Worm (Caenorhabditis elegans): ENCODE measurements around the gene F36H5.4.

Gene F36H5.4

DNA sequence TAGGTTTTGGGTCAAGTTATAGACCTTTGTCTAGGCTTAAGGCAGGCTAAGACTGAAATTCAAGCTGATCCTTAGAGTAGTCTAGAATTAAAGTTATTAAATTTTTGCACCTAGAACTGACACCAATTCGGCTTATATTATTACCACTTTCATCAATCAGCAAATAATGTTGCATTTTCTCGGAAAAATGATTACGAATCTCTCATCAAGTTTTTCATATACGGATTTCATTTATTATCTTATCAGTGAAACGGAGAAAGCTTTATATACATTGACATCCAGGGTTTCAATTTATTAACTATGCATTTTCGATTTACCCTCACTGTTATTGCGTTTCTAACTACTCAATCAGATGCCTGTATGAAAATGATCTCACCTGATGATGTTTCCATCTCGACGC is 20.4 kb upstream of the F36H5.4 start, which contains the start of gene K07G6.1:
TSS of gene K07G6.1 (plus strand) at position 301 of the 400 bp plus-strand sequence.
- TF ChIP-seq nhr-77 (tag; optimal IDR thresholded peaks at IDR 0.05) (no peak), unc-55 (GFP tag; optimal IDR thresholded peaks at IDR 0.05) (no peak), lin-13 (GFP tag; optimal IDR thresholded peaks at IDR 0.05) (no peak), sma-9 (GFP tag; optimal IDR thresholded peaks at IDR 0.05) (no peak), sma-9 (tag; optimal IDR thresholded peaks at IDR 0.05) (no peak), R02D3.7 (tag; optimal IDR thresholded peaks at IDR 0.05) (no peak), nhr-12 (tag; optimal IDR thresholded peaks at IDR 0.05) (no peak), ztf-1 (GFP tag; conservative IDR thresholded peaks at IDR 0.05) (no peak), mbf-1 (tag; optimal IDR thresholded peaks at IDR 0.05) (no peak), nhr-6 (tag; optimal IDR thresholded peaks at IDR 0.05) (no peak), unc-39 (tag; optimal IDR thresholded peaks at IDR 0.05) (no peak), sma-3 (GFP tag; optimal IDR thresholded peaks at IDR 0.05) (no peak), snpc-4 (tag; optimal IDR thresholded peaks at IDR 0.05) (no peak), mab-5 (tag; optimal IDR thresholded peaks at IDR 0.05) (no peak), nhr-11 (tag; optimal IDR thresholded peaks at IDR 0.05) (no peak), sem-4 (tag; optimal IDR thresholded peaks at IDR 0.05) (no peak), ztf-11 (tag; optimal IDR thresholded peaks at IDR 0.05) (no peak), ZK546.5 (tag; optimal IDR thresholded peaks at IDR 0.05) (no peak), nhr-10 (tag; optimal IDR thresholded peaks at IDR 0.05) (no peak), Y55F3AM.14 (GFP tag; optimal IDR thresholded peaks at IDR 0.05) (no peak), gmeb-1 (tag; optimal IDR thresholded peaks at IDR 0.05) (no peak)

ce11 chrII:1742535-1742934 is 19.1 kb upstream of the F36H5.4 start, which contains the start of gene F36H5.12:
TSS of gene F36H5.12 (plus strand) at chrII:1742835.
- TF ChIP-seq peb-1 (tag; optimal IDR thresholded peaks at IDR 0.05) (no peak), lin-11 (tag; optimal IDR thresholded peaks at IDR 0.05) (no peak)

- TF ChIP-seq skn-1 (tag; optimal IDR thresholded peaks at IDR 0.05), result no peak
- no peak for TF ChIP-seq crh-2 (tag; optimal IDR thresholded peaks at IDR 0.05)
- TF ChIP-seq egl-27 (tag; optimal IDR thresholded peaks at IDR 0.05), result no peak
- no peak for TF ChIP-seq nhr-77 (tag; optimal IDR thresholded peaks at IDR 0.05)
- no peak for TF ChIP-seq elt-3 (tag; optimal IDR thresholded peaks at IDR 0.05)
- no peak for TF ChIP-seq ZK546.5 (tag; optimal IDR thresholded peaks at IDR 0.05)
- TF ChIP-seq R02D3.7 (tag; optimal IDR thresholded peaks at IDR 0.05), result no peak
- TF ChIP-seq alr-1 (tag; optimal IDR thresholded peaks at IDR 0.05), result no peak
- TF ChIP-seq mbf-1 (tag; optimal IDR thresholded peaks at IDR 0.05), result no peak
- TF ChIP-seq nhr-237 (tag; optimal IDR thresholded peaks at IDR 0.05), result no peak
- no peak for TF ChIP-seq ama-1 (optimal IDR thresholded peaks at IDR 0.05)
- TF ChIP-seq ztf-11 (tag; optimal IDR thresholded peaks at IDR 0.05), result no peak
- TF ChIP-seq unc-39 (tag; optimal IDR thresholded peaks at IDR 0.05), result no peak
- TF ChIP-seq lin-39 (tag; optimal IDR thresholded peaks at IDR 0.05), result no peak
These were observed 17.5 kb upstream of the F36H5.4 start, which contains the start of gene clec-19 for ce11 chrII:1744183-1744582. TSS of gene clec-19 (plus strand) at chrII:1744483.

DNA sequence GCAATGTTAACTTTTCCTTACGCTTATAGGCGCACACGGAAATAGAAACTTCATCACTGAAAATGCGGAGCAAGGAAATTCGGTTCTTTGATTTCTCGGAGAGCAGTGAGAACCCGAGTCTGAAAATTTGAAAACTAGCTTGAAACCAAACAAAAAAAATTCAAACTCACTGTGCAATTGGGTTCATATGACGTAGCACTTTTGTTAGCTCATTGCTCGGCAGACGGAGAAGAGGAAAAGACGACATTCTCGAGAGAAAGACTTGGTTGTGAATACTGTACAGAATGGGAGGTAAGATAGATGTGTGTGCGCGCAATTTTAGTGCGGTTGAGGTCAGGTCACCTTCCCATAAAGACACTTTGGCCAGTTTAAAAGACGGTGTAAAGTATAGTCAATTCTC is 11.3 kb upstream of the F36H5.4 start, which contains the start of the genes F36H5.13 and F36H5.8:
TSS of gene F36H5.13 (minus strand) at position 101 of the 400 bp plus-strand sequence.
TSS of gene F36H5.8 (minus strand) at position 274 of the 400 bp plus-strand sequence.
- TF ChIP-seq nhr-77 (tag; optimal IDR thresholded peaks at IDR 0.05) (no peak), R02D3.7 (tag; optimal IDR thresholded peaks at IDR 0.05) (no peak), lin-11 (tag; optimal IDR thresholded peaks at IDR 0.05) (no peak), egl-27 (tag; optimal IDR thresholded peaks at IDR 0.05) (no peak), unc-62 (GFP tag; optimal IDR thresholded peaks at IDR 0.05) (no peak), crh-2 (tag; optimal IDR thresholded peaks at IDR 0.05) (no peak)

- TF ChIP-seq ztf-1 (GFP tag; conservative IDR thresholded peaks at IDR 0.05), result no peak
- TF ChIP-seq Y55F3AM.14 (GFP tag; optimal IDR thresholded peaks at IDR 0.05), result no peak
- TF ChIP-seq lin-39 (tag; optimal IDR thresholded peaks at IDR 0.05), result no peak
- no peak for TF ChIP-seq nhr-77 (tag; optimal IDR thresholded peaks at IDR 0.05)
- no peak for TF ChIP-seq ceh-16 (tag; optimal IDR thresholded peaks at IDR 0.05)
- no peak for TF ChIP-seq crh-2 (tag; optimal IDR thresholded peaks at IDR 0.05)
- TF ChIP-seq peb-1 (tag; optimal IDR thresholded peaks at IDR 0.05), result no peak
- TF ChIP-seq nhr-23 (tag; optimal IDR thresholded peaks at IDR 0.05), result no peak
- TF ChIP-seq ZK546.5 (tag; optimal IDR thresholded peaks at IDR 0.05), result no peak
These were observed 8.7 kb upstream of the F36H5.4 start, which contains the start of gene F36H5.9 for ce11 chrII:1752990-1753389. TSS of gene F36H5.9 (minus strand) at chrII:1753090.

All from whole organism, L2 larva.